Worm (Caenorhabditis elegans): ENCODE results near the gene mnp-1.

- TF ChIP-seq elt-3 (tag; optimal IDR thresholded peaks at IDR 0.05) (no peak), nhr-11 (tag; optimal IDR thresholded peaks at IDR 0.05) (no peak), lin-39 (tag; optimal IDR thresholded peaks at IDR 0.05) (no peak), fkh-10 (GFP tag; optimal IDR thresholded peaks at IDR 0.05) (no peak), nhr-237 (tag; optimal IDR thresholded peaks at IDR 0.05) (no peak), isw-1 (GFP tag; IDR thresholded peaks at IDR 0.05) (no peak), ama-1 (optimal IDR thresholded peaks at IDR 0.05) (no peak), sptf-1 (tag; optimal IDR thresholded peaks at IDR 0.05) (no peak), egl-27 (tag; optimal IDR thresholded peaks at IDR 0.05) (no peak), pqm-1 (tag; optimal IDR thresholded peaks at IDR 0.05) (no peak), aly-2 (tag; optimal IDR thresholded peaks at IDR 0.05) (no peak)
Measured at ce11 chrIII:4321399-4321798, 35.0 kb upstream of the mnp-1 start, which contains the start of gene H38K22.7.

Data from whole organism, L1 larva.